Fruit fly (Drosophila melanogaster) whole organism, embryonic: ENCODE data around the gene Phyhd1.

Source experiments
- Abd-B ChIP-seq: fragments of 200-800 bp; sonication (Bioruptor generic); optimal IDR thresholded peaks from 2 replicates; lab custom pipeline; 2018; ENCODE audit warnings: missing biosample characterization, mild to moderate bottlenecking, missing genetic modification characterization, moderate library complexity
- BtbVII ChIP-seq: fragments of 200-800 bp; sonication (Bioruptor generic); optimal IDR thresholded peaks from 3 replicates; lab custom pipeline; 2017; ENCODE audit warnings: missing biosample characterization, mild to moderate bottlenecking, missing genetic modification characterization
- C15 ChIP-seq: fragments of 200-800 bp; sonication (Bioruptor generic); IDR thresholded peaks from 3 replicates; pipeline ENCODE4 v1.3.6; 2022; ENCODE audit warnings: missing biosample characterization, missing genetic modification characterization
- CG10431 ChIP-seq: fragments of 200-800 bp; sonication (Bioruptor generic); optimal IDR thresholded peaks from 3 replicates; lab custom pipeline; 2018; ENCODE audit warnings: missing biosample characterization, mild to moderate bottlenecking, missing genetic modification characterization
- CG12659 ChIP-seq: fragments of 200-800 bp; sonication (Bioruptor generic); optimal IDR thresholded peaks from 3 replicates; lab custom pipeline; 2017; ENCODE audit warnings: mild to moderate bottlenecking, missing biosample characterization, missing genetic modification reagents, missing genetic modification characterization
- CG32532 ChIP-seq: fragments of 200-800 bp; sonication (Bioruptor generic); IDR thresholded peaks from 2 replicates; pipeline ENCODE4 v1.3.6; 2022; ENCODE audit warnings: missing biosample characterization, missing genetic modification characterization
- CG32772 ChIP-seq: fragments of 200-800 bp; sonication (Bioruptor generic); IDR thresholded peaks from 2 replicates; pipeline ENCODE4 v1.3.6; 2022; ENCODE audit warnings: missing biosample characterization, missing genetic modification characterization
- CG3407 ChIP-seq: fragments of 200-800 bp; sonication (Bioruptor generic); optimal IDR thresholded peaks from 2 replicates; lab custom pipeline; 2018; ENCODE audit warnings: missing biosample characterization, mild to moderate bottlenecking, missing genetic modification characterization
- CG4360 ChIP-seq: fragments of 200-800 bp; sonication (Bioruptor generic); IDR thresholded peaks from 2 replicates; pipeline ENCODE4 v1.3.6; 2022; ENCODE audit warnings: missing biosample characterization, missing genetic modification characterization
- CG4707 ChIP-seq: fragments of 200-800 bp; sonication (Bioruptor generic); optimal IDR thresholded peaks from 2 replicates; lab custom pipeline; 2018; ENCODE audit warnings: missing biosample characterization, mild to moderate bottlenecking, missing genetic modification characterization, moderate library complexity
- CG5953 ChIP-seq: fragments of 200-800 bp; sonication (Bioruptor generic); IDR thresholded peaks from 2 replicates; pipeline ENCODE4 v1.3.6; 2022; ENCODE audit warnings: missing biosample characterization, missing genetic modification characterization
- CG6765 ChIP-seq: fragments of 200-800 bp; sonication (Bioruptor generic); optimal IDR thresholded peaks from 3 replicates; lab custom pipeline; 2017; ENCODE audit warnings: missing biosample characterization, mild to moderate bottlenecking, missing genetic modification characterization
- CG7928 ChIP-seq: fragments of 200-800 bp; sonication (Bioruptor generic); optimal IDR thresholded peaks from 2 replicates; lab custom pipeline; 2017; ENCODE audit warnings: missing biosample characterization, mild to moderate bottlenecking, missing genetic modification characterization
- CG7963 ChIP-seq: fragments of 200-800 bp; sonication (Bioruptor generic); IDR thresholded peaks from 3 replicates; pipeline ENCODE4 v1.3.6; 2022; ENCODE audit warnings: missing biosample characterization, missing genetic modification characterization; ENCODE audit not compliant: partially characterized antibody
- CG8281 ChIP-seq: fragments of 200-800 bp; sonication (Bioruptor generic); optimal IDR thresholded peaks from 2 replicates; lab custom pipeline; 2018; ENCODE audit warnings: missing biosample characterization, mild to moderate bottlenecking, missing genetic modification characterization, moderate library complexity
- Dbx ChIP-seq: fragments of 200-800 bp; sonication (Bioruptor generic); IDR thresholded peaks from 3 replicates; pipeline ENCODE4 v1.3.6; 2022; ENCODE audit warnings: missing biosample characterization, missing genetic modification characterization
- Dip2 ChIP-seq: fragments of 200-800 bp; sonication (Bioruptor generic); IDR thresholded peaks from 2 replicates; pipeline ENCODE4 v1.3.6; 2022; ENCODE audit warnings: missing biosample characterization, missing genetic modification characterization
- Doc2 ChIP-seq: fragments of 200-800 bp; sonication (Bioruptor generic); IDR thresholded peaks from 2 replicates; pipeline ENCODE4 v1.3.6; 2022; ENCODE audit warnings: missing biosample characterization, missing genetic modification characterization
- ERR ChIP-seq: fragments of 200-800 bp; sonication (Bioruptor generic); optimal IDR thresholded peaks from 2 replicates; lab custom pipeline; 2016; ENCODE audit warnings: missing biosample characterization, missing genetic modification characterization
- Fer1 ChIP-seq: fragments of 200-800 bp; sonication (Bioruptor generic); optimal IDR thresholded peaks from 2 replicates; lab custom pipeline; 2017; ENCODE audit warnings: missing biosample characterization, mild to moderate bottlenecking, missing genetic modification characterization
- Fer3 ChIP-seq: fragments of 200-800 bp; sonication (Bioruptor generic); optimal IDR thresholded peaks from 2 replicates; lab custom pipeline; 2018; ENCODE audit warnings: missing biosample characterization, mild to moderate bottlenecking, missing genetic modification characterization, moderate library complexity
- GATAe ChIP-seq: fragments of 200-800 bp; sonication (Bioruptor generic); conservative IDR thresholded peaks from 2 replicates; pipeline ENCODE4 v1.3.6; 2022; ENCODE audit warnings: missing biosample characterization, missing genetic modification characterization
- Jarid2 ChIP-seq: fragments of 200-800 bp; sonication (Bioruptor generic); optimal IDR thresholded peaks from 3 replicates; lab custom pipeline; 2017; ENCODE audit warnings: mild to moderate bottlenecking, missing biosample characterization, missing genetic modification reagents, missing genetic modification characterization
- NC2β ChIP-seq: fragments of 200-800 bp; sonication (Bioruptor generic); optimal IDR thresholded peaks from 2 replicates; lab custom pipeline; 2016; ENCODE audit warnings: missing biosample characterization, missing genetic modification characterization
- Neu2 ChIP-seq: fragments of 200-800 bp; sonication (Bioruptor generic); optimal IDR thresholded peaks from 3 replicates; lab custom pipeline; 2016; ENCODE audit warnings: missing biosample characterization, missing genetic modification characterization, borderline replicate concordance
- NfI ChIP-seq: fragments of 200-800 bp; sonication (Bioruptor generic); optimal IDR thresholded peaks from 3 replicates; lab custom pipeline; 2018; ENCODE audit warnings: missing biosample characterization, mild to moderate bottlenecking, missing genetic modification characterization, moderate library complexity
- Pdp1 ChIP-seq, 2 experiments: fragments of 200-800 bp; sonication (Bioruptor generic); optimal IDR thresholded peaks; 3 replicates each; lab custom pipeline; 2016; ENCODE audit warnings: missing biosample characterization in 2 of 2, missing genetic modification characterization in 2 of 2, mild to moderate bottlenecking in 1 of 2, moderate library complexity in 1 of 2
- Scr ChIP-seq: fragments of 200-800 bp; sonication (Bioruptor generic); IDR thresholded peaks from 2 replicates; pipeline ENCODE4 v1.3.6; 2022; ENCODE audit warnings: missing biosample characterization, missing genetic modification characterization; ENCODE audit not compliant: partially characterized antibody
- Sox102F ChIP-seq: fragments of 200-800 bp; sonication (Bioruptor generic); optimal IDR thresholded peaks from 2 replicates; lab custom pipeline; 2018; ENCODE audit warnings: missing biosample characterization, mild to moderate bottlenecking, missing genetic modification characterization, moderate library complexity
- Taf1 ChIP-seq: fragments of 200-800 bp; sonication (Bioruptor generic); IDR thresholded peaks from 2 replicates; pipeline ENCODE4 v1.3.6; 2022; ENCODE audit warnings: missing biosample characterization, missing genetic modification characterization
- Usf ChIP-seq: fragments of 200-800 bp; sonication (Bioruptor generic); optimal IDR thresholded peaks from 2 replicates; lab custom pipeline; 2017; ENCODE audit warnings: missing genotype, missing biosample characterization, missing genetic modification characterization
- abd-A ChIP-seq: fragments of 200-800 bp; sonication (Bioruptor generic); optimal IDR thresholded peaks from 3 replicates; lab custom pipeline; 2019; ENCODE audit warnings: missing biosample characterization, mild to moderate bottlenecking, missing genetic modification characterization, moderate library complexity
- ash1 ChIP-seq: fragments of 200-800 bp; sonication (Bioruptor generic); optimal IDR thresholded peaks from 2 replicates; lab custom pipeline; 2018; ENCODE audit warnings: missing biosample characterization, mild to moderate bottlenecking, missing genetic modification characterization
- cato ChIP-seq: fragments of 200-800 bp; sonication (Bioruptor generic); optimal IDR thresholded peaks from 2 replicates; lab custom pipeline; 2016; ENCODE audit warnings: missing biosample characterization, missing genetic modification characterization, borderline replicate concordance
- chinmo ChIP-seq: fragments of 200-800 bp; sonication (Bioruptor generic); IDR thresholded peaks from 4 replicates; pipeline ENCODE4 v1.3.6; 2022; ENCODE audit warnings: missing biosample characterization, missing genetic modification characterization; ENCODE audit not compliant: partially characterized antibody
- en ChIP-seq: fragments of 200-800 bp; sonication (Bioruptor generic); optimal IDR thresholded peaks from 2 replicates; lab custom pipeline; 2016; ENCODE audit warnings: missing biosample characterization, missing genetic modification characterization
- ewg ChIP-seq: fragments of 200-800 bp; sonication (Bioruptor generic); optimal IDR thresholded peaks from 3 replicates; lab custom pipeline; 2017; ENCODE audit warnings: mild to moderate bottlenecking, missing biosample characterization, missing genetic modification reagents, missing genetic modification characterization
- gfzf ChIP-seq: fragments of 200-800 bp; sonication (Bioruptor generic); optimal IDR thresholded peaks from 2 replicates; lab custom pipeline; 2016; ENCODE audit warnings: missing biosample characterization, mild to moderate bottlenecking, missing genetic modification characterization, moderate library complexity
- gro ChIP-seq: fragments of 200-800 bp; sonication (Bioruptor generic); optimal IDR thresholded peaks from 2 replicates; lab custom pipeline; 2016; ENCODE audit warnings: missing biosample characterization, missing genetic modification characterization
- hkb ChIP-seq, 2 experiments: fragments of 200-800 bp in 1 of 2; fragments of >200 bp in 1 of 2; sonication (Bioruptor generic) in 1 of 2; IDR thresholded peaks in 1 of 2; optimal IDR thresholded peaks in 1 of 2; 2 replicates each; pipeline versions ENCODE4 v1.3.6 to Lab custom; 2017 to 2022; ENCODE audit warnings: missing biosample characterization in 1 of 2, missing genetic modification characterization in 1 of 2
- lilli ChIP-seq: fragments of 200-800 bp; sonication (Bioruptor generic); optimal IDR thresholded peaks from 3 replicates; lab custom pipeline; 2016; ENCODE audit warnings: missing biosample characterization, missing genetic modification characterization
- lmd ChIP-seq: fragments of 200-800 bp; sonication (Bioruptor generic); IDR thresholded peaks from 2 replicates; pipeline ENCODE4 v1.3.6; 2022; ENCODE audit warnings: missing biosample characterization, missing genetic modification characterization
- lov ChIP-seq, 2 experiments: fragments of 200-800 bp in 1 of 2; fragments of >200 bp in 1 of 2; sonication (Bioruptor generic) in 1 of 2; IDR thresholded peaks in 1 of 2; optimal IDR thresholded peaks in 1 of 2; 2 replicates in 1 of 2; 3 replicates in 1 of 2; pipeline versions ENCODE4 v1.3.6 to Lab custom; 2017 to 2022; ENCODE audit warnings: missing biosample characterization in 1 of 2, missing genetic modification characterization in 1 of 2
- luna ChIP-seq: fragments of 200-800 bp; sonication (Bioruptor generic); optimal IDR thresholded peaks from 2 replicates; lab custom pipeline; 2016; ENCODE audit warnings: missing biosample characterization, missing genetic modification characterization
- otp ChIP-seq: fragments of 200-800 bp; sonication (Bioruptor generic); IDR thresholded peaks from 3 replicates; pipeline ENCODE4, ENCODE4 v1.3.6; 2022; ENCODE audit warnings: missing biosample characterization, missing genetic modification characterization
- sens ChIP-seq: fragments of 200-800 bp; sonication (Bioruptor generic); peaks from one replicate; lab custom pipeline; 2016; ENCODE audit warnings: missing biosample characterization, missing genetic modification characterization
- sens-2 ChIP-seq: fragments of 200-800 bp; sonication (Bioruptor generic); IDR thresholded peaks from 2 replicates; pipeline ENCODE4 v1.3.6; 2022; ENCODE audit warnings: missing biosample characterization, missing genetic modification characterization
- tup ChIP-seq: fragments of 200-800 bp; sonication (Bioruptor generic); optimal IDR thresholded peaks from 2 replicates; lab custom pipeline; 2016; ENCODE audit warnings: missing biosample characterization, mild to moderate bottlenecking, missing genetic modification characterization, moderate library complexity
- wor ChIP-seq: fragments of 200-800 bp; sonication (Bioruptor generic); IDR thresholded peaks from 2 replicates; pipeline ENCODE4 v1.3.6; 2022; ENCODE audit warnings: missing biosample characterization, missing genetic modification characterization
- yki ChIP-seq: fragments of >200 bp; optimal IDR thresholded peaks from 3 replicates; lab custom pipeline; 2018

Gene Phyhd1

DNA sequence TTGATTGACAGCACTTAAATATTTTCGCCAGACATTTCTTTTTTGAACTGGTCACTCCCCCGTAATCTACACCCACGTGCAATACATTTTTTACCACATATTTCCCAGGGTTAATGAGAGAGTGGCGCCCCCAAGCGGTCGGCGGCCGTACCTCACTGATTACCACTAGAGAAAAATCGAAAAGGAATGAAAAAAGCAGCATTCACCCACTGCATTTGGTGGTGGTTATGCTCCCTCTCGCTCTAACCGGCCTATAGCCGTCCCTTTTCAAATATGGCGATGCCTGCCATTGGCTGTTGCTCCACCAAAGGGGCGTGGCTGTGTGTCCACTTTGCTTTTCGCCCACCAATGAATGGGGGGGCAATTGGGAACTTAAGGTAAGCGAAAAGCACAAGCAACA is 15.8 kb downstream of the Phyhd1 start (continued):
- TF ChIP-seq cato (GFP tag; lab: Kevin White, UChicago) = no peak
- no peak for TF ChIP-seq CG7963 (GFP tag; lab: Robert Waterston, UW)
- TF ChIP-seq CG4360 (GFP tag; lab: Robert Waterston, UW) = peak; percentile 41; the same call in 1 of the 2 replicates
- no peak for TF ChIP-seq CG7928
- peak; percentile 33 for TF ChIP-seq Sox102F (GFP tag; lab: Kevin White, UChicago)
- TF ChIP-seq Abd-B (GFP tag; lab: Kevin White, UChicago) = no peak
- TF ChIP-seq chinmo (GFP tag; lab: Robert Waterston, UW) = peak; percentile 98
- no peak for TF ChIP-seq Doc2 (GFP tag; lab: Robert Waterston, UW)
- TF ChIP-seq NC2β (GFP tag; lab: Kevin White, UChicago) = peak; percentile 3
- peak; percentile 99 for TF ChIP-seq Neu2
- TF ChIP-seq sens (GFP tag; lab: Kevin White, UChicago) = peak; percentile 91
- TF ChIP-seq lov (optimal IDR thresholded peaks at IDR 0.05; lab: Kevin White, UChicago) = no peak
- TF ChIP-seq lov (GFP tag; IDR thresholded peaks at IDR 0.05; lab: Robert Waterston, UW) = peak; percentile 89; the same call in 2 of the 3 replicates
- peak; percentile 32 for TF ChIP-seq CG3407 (GFP tag; lab: Kevin White, UChicago)
- TF ChIP-seq CG32532 = peak; percentile 53; the same call in 1 of the 2 replicates
- peak; percentile 64; the same call in 1 of the 2 replicates for TF ChIP-seq CG32772 (GFP tag; lab: Robert Waterston, UW)
- peak; percentile 76 for TF ChIP-seq CG10431 (GFP tag; lab: Kevin White, UChicago)
- TF ChIP-seq CG4707 (GFP tag; lab: Kevin White, UChicago) = peak; percentile 80
- TF ChIP-seq Taf1 (GFP tag; lab: Robert Waterston, UW) = no peak
- no peak for TF ChIP-seq lmd (GFP tag; lab: Robert Waterston, UW)
- peak; percentile 77; the same call in 2 of the 3 replicates for TF ChIP-seq otp (GFP tag; lab: Robert Waterston, UW)
- peak; percentile 46 for TF ChIP-seq ewg (GFP tag; lab: Kevin White, UChicago)
- peak; percentile 38 for TF ChIP-seq en (GFP tag; lab: Kevin White, UChicago)
- peak; percentile 88 for TF ChIP-seq ash1 (GFP tag; lab: Kevin White, UChicago)
- no peak for TF ChIP-seq gro
- TF ChIP-seq Dip2 (GFP tag; lab: Robert Waterston, UW) = no peak
- no peak for TF ChIP-seq lilli (GFP tag; lab: Kevin White, UChicago)
- TF ChIP-seq Dbx (GFP tag; lab: Robert Waterston, UW) = no peak
- no peak for TF ChIP-seq luna (GFP tag; lab: Kevin White, UChicago)
- no peak for TF ChIP-seq Usf (GFP tag; lab: Kevin White, UChicago)
- TF ChIP-seq CG5953 (GFP tag; lab: Robert Waterston, UW) = peak; percentile 49
- no peak for TF ChIP-seq Fer1 (GFP tag; lab: Kevin White, UChicago)
- no peak for TF ChIP-seq C15
- TF ChIP-seq Pdp1 (GFP tag; optimal IDR thresholded peaks at IDR 0.05; lab: Kevin White, UChicago) = no peak
- TF ChIP-seq wor (GFP tag; lab: Robert Waterston, UW) = no peak
- TF ChIP-seq ERR (GFP tag; lab: Kevin White, UChicago) = no peak
- no peak for TF ChIP-seq gfzf (GFP tag; lab: Kevin White, UChicago)
- peak; percentile 61 for TF ChIP-seq NfI (GFP tag; lab: Kevin White, UChicago)
- TF ChIP-seq Jarid2 (GFP tag; lab: Kevin White, UChicago) = peak; percentile 84
- peak; percentile 12; the same call in 1 of the 2 replicates for TF ChIP-seq Scr (GFP tag; lab: Robert Waterston, UW)
- no peak for TF ChIP-seq yki (lab: Kevin White, UChicago)
- TF ChIP-seq tup (GFP tag; lab: Kevin White, UChicago) = no peak
- TF ChIP-seq CG6765 (GFP tag; lab: Kevin White, UChicago) = peak; percentile 15
- TF ChIP-seq hkb (optimal IDR thresholded peaks at IDR 0.05; lab: Kevin White, UChicago) = no peak
- peak; percentile 72 for TF ChIP-seq hkb (GFP tag; IDR thresholded peaks at IDR 0.05; lab: Robert Waterston, UW)
- TF ChIP-seq CG12659 (GFP tag; lab: Kevin White, UChicago) = no peak
- TF ChIP-seq Fer3 (tag; lab: Kevin White, UChicago) = no peak
- TF ChIP-seq abd-A (tag; lab: Kevin White, UChicago) = peak; percentile 86
- TF ChIP-seq GATAe = no peak
- TF ChIP-seq sens-2 (GFP tag; lab: Robert Waterston, UW) = 0 out of 2 replicates have a peak, but pooled peaks have one; percentile 47
- TF ChIP-seq CG8281 (tag; lab: Kevin White, UChicago) = peak; percentile 24
- TF ChIP-seq BtbVII = peak; percentile 72
